Fruit fly (Drosophila melanogaster): ENCODE measurements around the gene Jon65Aiv.

The Jon65Aiv gene

dm6 chr3L:5993701-5994499, 45.1 kb upstream of the Jon65Aiv start (continued):
- TF ChIP-seq Xbp1 (GFP tag; optimal IDR thresholded peaks at IDR 0.05) = no peak
- TF ChIP-seq CG18476 (GFP tag; optimal IDR thresholded peaks at IDR 0.05) = no peak
- TF ChIP-seq CHES-1-like (GFP tag; optimal IDR thresholded peaks at IDR 0.05) = no peak
- TF ChIP-seq Dref (GFP tag; IDR thresholded peaks at IDR 0.05) = no peak
- TF ChIP-seq CG16815 (GFP tag; optimal IDR thresholded peaks at IDR 0.05) = no peak
- no peak for TF ChIP-seq CG31224 (GFP tag; IDR thresholded peaks at IDR 0.05)
- no peak for TF ChIP-seq ranshi (GFP tag; IDR thresholded peaks at IDR 0.05)
- peak; percentile 89 for TF ChIP-seq zen (tag; optimal IDR thresholded peaks at IDR 0.05)
- TF ChIP-seq tin (GFP tag; optimal IDR thresholded peaks at IDR 0.05) = no peak
- no peak for TF ChIP-seq CG7357 (GFP tag; IDR thresholded peaks at IDR 0.05)
- no peak for TF ChIP-seq CG2202 (tag; optimal IDR thresholded peaks at IDR 0.05)
- TF ChIP-seq B-H1 (GFP tag; IDR thresholded peaks at IDR 0.05) = no peak
- TF ChIP-seq CG1603 (tag; optimal IDR thresholded peaks at IDR 0.05) = no peak
- TF ChIP-seq dati (GFP tag; IDR thresholded peaks at IDR 0.05) = no peak
- TF ChIP-seq CG7786 (GFP tag; optimal IDR thresholded peaks at IDR 0.05) = no peak
- no peak for TF ChIP-seq Ada2b (GFP tag; IDR thresholded peaks at IDR 0.05)
- no peak for TF ChIP-seq CG6175 (GFP tag; IDR thresholded peaks at IDR 0.05)
- TF ChIP-seq CG42726 (GFP tag; IDR thresholded peaks at IDR 0.05; ENCODE audit: partially characterized antibody) = no peak
- no peak for TF ChIP-seq sug (tag; optimal IDR thresholded peaks at IDR 0.05)
- no peak for TF ChIP-seq dan (GFP tag; IDR thresholded peaks at IDR 0.05)
- no peak for TF ChIP-seq hkb (optimal IDR thresholded peaks at IDR 0.05)
- no peak for TF ChIP-seq hkb (GFP tag; IDR thresholded peaks at IDR 0.05)
- TF ChIP-seq hbn (GFP tag; IDR thresholded peaks at IDR 0.05; ENCODE audit: partially characterized antibody) = no peak
- no peak for TF ChIP-seq CG4730 (GFP tag; IDR thresholded peaks at IDR 0.05)
- TF ChIP-seq CG7839 (tag; optimal IDR thresholded peaks at IDR 0.05) = peak; percentile 33
- TF ChIP-seq ato (GFP tag; IDR thresholded peaks at IDR 0.05; ENCODE audit: partially characterized antibody) = 0 out of 2 replicates have a peak, but pooled peaks have one; percentile 27
- peak; percentile 10 for TF ChIP-seq CoRest (tag; optimal IDR thresholded peaks at IDR 0.05)
- TF ChIP-seq Dbx (GFP tag; IDR thresholded peaks at IDR 0.05) = no peak
- no peak for TF ChIP-seq slp2 (GFP tag; optimal IDR thresholded peaks at IDR 0.05)
- TF ChIP-seq E2f1 (GFP tag; IDR thresholded peaks at IDR 0.05) = no peak
- no peak for TF ChIP-seq CG7745 (tag; optimal IDR thresholded peaks at IDR 0.05)
- no peak for TF ChIP-seq bigmax (GFP tag; optimal IDR thresholded peaks at IDR 0.05)
- no peak for TF ChIP-seq Dip2 (GFP tag; IDR thresholded peaks at IDR 0.05)
- TF ChIP-seq org-1 (GFP tag; optimal IDR thresholded peaks at IDR 0.05) = no peak
- no peak for TF ChIP-seq CG15073 (GFP tag; optimal IDR thresholded peaks at IDR 0.05)
- no peak for TF ChIP-seq p53 (GFP tag; optimal IDR thresholded peaks at IDR 0.05)
- no peak for TF ChIP-seq shn (GFP tag; optimal IDR thresholded peaks at IDR 0.05)
- no peak for TF ChIP-seq CG6654 (GFP tag; optimal IDR thresholded peaks at IDR 0.05)
- TF ChIP-seq zfh2 (GFP tag; optimal IDR thresholded peaks at IDR 0.05) = no peak
- TF ChIP-seq CG31388 (GFP tag; optimal IDR thresholded peaks at IDR 0.05) = no peak
- no peak for TF ChIP-seq CG8388 (GFP tag; optimal IDR thresholded peaks at IDR 0.05)
- no peak for TF ChIP-seq CG4282 (GFP tag; optimal IDR thresholded peaks at IDR 0.05)
- TF ChIP-seq Nf-YA (GFP tag; IDR thresholded peaks at IDR 0.05) = no peak
- no peak for TF ChIP-seq Trl (optimal IDR thresholded peaks at IDR 0.05)
- no peak for TF ChIP-seq Trl (GFP tag; optimal IDR thresholded peaks at IDR 0.05)
- TF ChIP-seq CG11723 (GFP tag; optimal IDR thresholded peaks at IDR 0.05) = no peak
- TF ChIP-seq Oaz (GFP tag; IDR thresholded peaks at IDR 0.05) = no peak
- TF ChIP-seq CG8765 (GFP tag; IDR thresholded peaks at IDR 0.05) = peak; percentile 47; the same call in 1 of the 2 replicates
- no peak for TF ChIP-seq CG4360 (GFP tag; IDR thresholded peaks at IDR 0.05)
- TF ChIP-seq CkIIα-i1 (GFP tag; IDR thresholded peaks at IDR 0.05) = no peak
- peak; percentile 30; the same call in 2 of the 3 replicates for TF ChIP-seq croc (GFP tag; conservative IDR thresholded peaks at IDR 0.05)
- TF ChIP-seq pzg (GFP tag; optimal IDR thresholded peaks at IDR 0.05) = no peak
